Worm (Caenorhabditis elegans) whole organism, young adult: ENCODE results near the gene mig-22.
A peak's percentile ranks its signal among the peaks of the same experiment; 100 is the strongest.

Source experiments
- B0261.1 ChIP-seq: sonication (generic microtip); optimal IDR thresholded peaks from 2 replicates; lab custom pipeline; 2016; ENCODE audit warnings: mild to moderate bottlenecking, missing genetic modification characterization, moderate library complexity, missing compliant biosample characterization
- F23B12.7 ChIP-seq: sonication (generic microtip); optimal IDR thresholded peaks from 2 replicates; lab custom pipeline; 2017; ENCODE audit warnings: missing genetic modification characterization, mild to moderate bottlenecking, missing compliant biosample characterization, antibody characterized with exemption, moderate library complexity; ENCODE audit not compliant: insufficient read depth
- F33H1.4 ChIP-seq: fragments of 200-800 bp; sonication (Bioruptor generic); IDR thresholded peaks from 2 replicates; pipeline ENCODE4 v1.3.6; 2022; ENCODE audit warnings: missing genetic modification reagents, missing genetic modification characterization, missing compliant biosample characterization
- F37B4.10 ChIP-seq: fragments of 200-800 bp; sonication (Bioruptor generic); IDR thresholded peaks from 2 replicates; pipeline ENCODE4 v1.3.6; 2022; ENCODE audit warnings: missing genetic modification characterization, missing compliant biosample characterization
- F52B5.7 ChIP-seq: sonication (generic microtip); optimal IDR thresholded peaks from 2 replicates; lab custom pipeline; 2016; ENCODE audit warnings: mild to moderate bottlenecking, missing genetic modification characterization, missing compliant biosample characterization
- K11D2.4 ChIP-seq: fragments of 200-800 bp; sonication (Bioruptor generic); IDR thresholded peaks from 2 replicates; pipeline ENCODE4 v1.3.6; 2022; ENCODE audit warnings: missing genetic modification reagents, missing genetic modification characterization, missing compliant biosample characterization
- Y56A3A.18 ChIP-seq: fragments of 200-800 bp; sonication (Bioruptor generic); IDR thresholded peaks from 2 replicates; pipeline ENCODE4 v1.3.6; 2022; ENCODE audit warnings: missing genetic modification reagents, missing genetic modification characterization, missing compliant biosample characterization
- ZK185.1 ChIP-seq: sonication (generic microtip); optimal IDR thresholded peaks from 2 replicates; lab custom pipeline; 2016; ENCODE audit warnings: mild to moderate bottlenecking, missing genetic modification characterization, missing compliant biosample characterization; ENCODE audit not compliant: poor library complexity, severe bottlenecking
- ama-1 ChIP-seq, 3 experiments: fragments of 150-350 bp in 1 of 3; sonication (generic microtip) in 2 of 3; optimal IDR thresholded peaks; 2 replicates each; lab custom pipeline; 2014 to 2018; ENCODE audit warnings: missing biosample characterization in 2 of 3, missing genetic modification characterization in 2 of 3, missing genetic modification reagents in 2 of 3
- aptf-3 ChIP-seq: fragments of 200-800 bp; sonication (Bioruptor generic); IDR thresholded peaks from 2 replicates; pipeline ENCODE4 v1.3.6; 2022; ENCODE audit warnings: missing genetic modification characterization, missing compliant biosample characterization
- cebp-1 ChIP-seq, 2 experiments: fragments of 200-800 bp in 1 of 2; sonication (Bioruptor generic) in 1 of 2; sonication (generic microtip) in 1 of 2; IDR thresholded peaks in 1 of 2; optimal IDR thresholded peaks in 1 of 2; 2 replicates each; pipeline versions ENCODE4 v1.3.6 to Lab custom; 2017 to 2022; ENCODE audit warnings: missing compliant biosample characterization in 2 of 2, missing genetic modification characterization in 2 of 2, mild to moderate bottlenecking in 1 of 2, missing genetic modification reagents in 1 of 2, moderate library complexity in 1 of 2
- ceh-40 ChIP-seq: fragments of 200-800 bp; sonication (Bioruptor generic); IDR thresholded peaks from 2 replicates; pipeline ENCODE4 v1.3.6; 2022; ENCODE audit warnings: missing genetic modification characterization, missing compliant biosample characterization
- ceh-58 ChIP-seq: fragments of 200-800 bp; sonication (Bioruptor generic); IDR thresholded peaks from 2 replicates; pipeline ENCODE4 v1.3.6; 2022; ENCODE audit warnings: missing genetic modification characterization, missing compliant biosample characterization
- ceh-91 ChIP-seq: fragments of 200-800 bp; sonication (Bioruptor generic); IDR thresholded peaks from 2 replicates; pipeline ENCODE4 v1.3.6; 2022; ENCODE audit warnings: missing genetic modification reagents, missing genetic modification characterization, missing compliant biosample characterization
- chd-7 ChIP-seq: sonication (generic microtip); optimal IDR thresholded peaks from 2 replicates; lab custom pipeline; 2016; ENCODE audit warnings: mild to moderate bottlenecking, missing genetic modification characterization, moderate library complexity, missing compliant biosample characterization
- dox-1 ChIP-seq: fragments of 200-800 bp; sonication (Bioruptor generic); IDR thresholded peaks from 2 replicates; pipeline ENCODE4 v1.3.6; 2022; ENCODE audit warnings: missing genetic modification reagents, missing genetic modification characterization, missing compliant biosample characterization
- ets-4 ChIP-seq: fragments of 200-800 bp; sonication (Bioruptor generic); optimal IDR thresholded peaks from 2 replicates; lab custom pipeline; 2018; ENCODE audit warnings: mild to moderate bottlenecking, missing genetic modification characterization, missing compliant biosample characterization
- let-526 ChIP-seq: fragments of 200-800 bp; sonication (Bioruptor generic); IDR thresholded peaks from 2 replicates; pipeline ENCODE4 v1.3.6; 2022; ENCODE audit warnings: missing genetic modification reagents, missing genetic modification characterization, missing compliant biosample characterization
- lin-26 ChIP-seq: fragments of 200-800 bp; sonication (Bioruptor generic); IDR thresholded peaks from 2 replicates; pipeline ENCODE4 v1.3.6; 2022; ENCODE audit warnings: missing genetic modification reagents, missing genetic modification characterization, missing compliant biosample characterization
- lin-35 ChIP-seq, 3 experiments: fragments of 150-350 bp in 2 of 3; sonication (generic microtip) in 1 of 3; optimal IDR thresholded peaks; 2 replicates each; lab custom pipeline; 2014 to 2018; ENCODE audit warnings: missing biosample characterization in 3 of 3, missing genetic modification characterization in 3 of 3, missing genetic modification reagents in 3 of 3
- lir-1 ChIP-seq: fragments of 200-800 bp; sonication (Bioruptor generic); conservative IDR thresholded peaks from 2 replicates; pipeline ENCODE4 v1.3.6; 2022; ENCODE audit warnings: missing genetic modification reagents, missing genetic modification characterization, missing compliant biosample characterization
- lsl-1 ChIP-seq: fragments of 200-800 bp; sonication (Bioruptor generic); optimal IDR thresholded peaks from 2 replicates; lab custom pipeline; 2018; ENCODE audit warnings: mild to moderate bottlenecking, missing genetic modification characterization, moderate library complexity, missing compliant biosample characterization
- lsy-27 ChIP-seq: sonication (generic microtip); optimal IDR thresholded peaks from 2 replicates; lab custom pipeline; 2017; ENCODE audit warnings: missing genetic modification characterization, mild to moderate bottlenecking, missing compliant biosample characterization, antibody characterized with exemption, missing genotype, borderline replicate concordance; ENCODE audit not compliant: insufficient read depth
- madf-6 ChIP-seq: fragments of 200-800 bp; sonication (Bioruptor generic); IDR thresholded peaks from 2 replicates; pipeline ENCODE4 v1.3.6; 2022; ENCODE audit warnings: missing genetic modification reagents, missing genetic modification characterization, missing compliant biosample characterization
- mes-4 ChIP-seq: sonication (generic microtip); optimal IDR thresholded peaks from 2 replicates; lab custom pipeline; 2016; ENCODE audit warnings: missing genotype, missing genetic modification characterization, missing compliant biosample characterization
- nfyb-1 ChIP-seq: fragments of 200-800 bp; sonication (Bioruptor generic); IDR thresholded peaks from 2 replicates; pipeline ENCODE4 v1.3.6; 2022; ENCODE audit warnings: missing genetic modification reagents, missing genetic modification characterization, missing compliant biosample characterization
- pbrm-1 ChIP-seq: fragments of 200-800 bp; sonication (Bioruptor generic); IDR thresholded peaks from 2 replicates; pipeline ENCODE4 v1.3.6; 2022; ENCODE audit warnings: missing genetic modification reagents, missing genetic modification characterization, missing compliant biosample characterization
- pha-4 ChIP-seq: fragments of 150-350 bp; sonication (generic microtip); optimal IDR thresholded peaks from 2 replicates; lab custom pipeline; 2014; ENCODE audit warnings: missing biosample characterization, missing genetic modification reagents, missing genetic modification characterization
- rpc-1 ChIP-seq, 2 experiments: fragments of 150-350 bp in 1 of 2; sonication (generic microtip) in 1 of 2; optimal IDR thresholded peaks; 2 replicates each; lab custom pipeline; 2014 to 2018; ENCODE audit warnings: missing biosample characterization in 1 of 2, missing genetic modification characterization in 1 of 2, missing genetic modification reagents in 1 of 2, missing genotype in 1 of 2
- snpc-3.4 ChIP-seq: sonication (generic microtip); optimal IDR thresholded peaks from 2 replicates; lab custom pipeline; 2017; ENCODE audit warnings: missing genetic modification characterization, mild to moderate bottlenecking, missing compliant biosample characterization, antibody characterized with exemption, moderate library complexity, missing genotype, missing genetic modification reagents
- snpc-4 ChIP-seq, 5 experiments: fragments of 150-350 bp in 1 of 5; sonication (generic microtip) in 4 of 5; optimal IDR thresholded peaks; 2 replicates each; lab custom pipeline; 2014 to 2018; ENCODE audit warnings: missing genetic modification characterization in 5 of 5, missing biosample characterization in 3 of 5, antibody characterized with exemption in 2 of 5, mild to moderate bottlenecking in 2 of 5, missing compliant biosample characterization in 2 of 5, missing genotype in 2 of 5, moderate library complexity in 2 of 5, missing genetic modification reagents in 1 of 5
- somi-1 ChIP-seq: fragments of 200-800 bp; sonication (Bioruptor generic); optimal IDR thresholded peaks from 2 replicates; lab custom pipeline; 2018; ENCODE audit warnings: mild to moderate bottlenecking, missing genetic modification characterization, missing compliant biosample characterization
- tbp1 ChIP-seq: fragments of 200-800 bp; sonication (Bioruptor generic); optimal IDR thresholded peaks from 2 replicates; lab custom pipeline; 2018; ENCODE audit warnings: mild to moderate bottlenecking, missing genetic modification characterization, missing compliant biosample characterization
- tlf-1 ChIP-seq: fragments of 200-800 bp; sonication (Bioruptor generic); optimal IDR thresholded peaks from 2 replicates; lab custom pipeline; 2018; ENCODE audit warnings: mild to moderate bottlenecking, missing genetic modification characterization, missing compliant biosample characterization
- unc-62 ChIP-seq: fragments of 150-350 bp; optimal IDR thresholded peaks from 2 replicates; lab custom pipeline; 2014; ENCODE audit warnings: missing biosample characterization, missing genetic modification reagents, missing genetic modification characterization
- xnd-1 ChIP-seq: sonication (generic microtip); optimal IDR thresholded peaks from 2 replicates; lab custom pipeline; 2016; ENCODE audit warnings: missing genotype, missing genetic modification reagents, missing genetic modification characterization, missing compliant biosample characterization
- ztf-18 ChIP-seq: sonication (generic microtip); optimal IDR thresholded peaks from 2 replicates; lab custom pipeline; 2016; ENCODE audit warnings: missing genotype, mild to moderate bottlenecking, missing genetic modification characterization, missing compliant biosample characterization
- ztf-22 ChIP-seq: fragments of 200-800 bp; sonication (Bioruptor generic); optimal IDR thresholded peaks from 2 replicates; lab custom pipeline; 2018; ENCODE audit warnings: mild to moderate bottlenecking, missing genetic modification characterization, moderate library complexity, missing compliant biosample characterization
- ztf-6 ChIP-seq: fragments of 200-800 bp; sonication (Bioruptor generic); IDR thresholded peaks from 2 replicates; pipeline ENCODE4 v1.3.6; 2022; ENCODE audit warnings: missing genetic modification reagents, missing genetic modification characterization, missing compliant biosample characterization

mig-22 gene

DNA sequence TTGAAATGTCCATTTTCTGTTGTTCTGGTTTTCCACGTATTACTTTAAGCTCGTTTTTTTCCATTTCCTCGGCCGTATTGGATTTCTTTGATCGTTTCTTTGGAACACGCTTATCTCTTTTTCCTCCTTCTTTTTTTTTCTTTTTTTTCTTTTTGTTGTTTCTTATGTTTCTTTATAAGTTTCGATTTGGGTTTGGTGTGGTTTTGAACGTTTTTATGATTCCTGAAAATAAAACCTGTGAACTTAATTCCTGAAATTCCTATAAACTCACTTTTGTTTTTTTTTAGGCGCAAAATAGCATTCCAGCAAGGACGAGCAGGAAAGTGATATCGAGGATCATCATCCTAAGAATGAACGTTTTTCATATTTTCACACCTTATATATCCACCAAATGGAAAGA, 4.0 kb upstream of the mig-22 start, which contains the start of gene K02D10.2:
K02D10.2 (minus strand) TSS at position 101 of the 400 bp plus-strand sequence.
- TF ChIP-seq rpc-1 (optimal IDR thresholded peaks at IDR 0.05; lab: Kevin White, UChicago) (no peak), rpc-1 (tag; optimal IDR thresholded peaks at IDR 0.05; lab: Kevin White, UChicago) (no peak), somi-1 (GFP tag; lab: Kevin White, UChicago) (no peak), ceh-91 (GFP tag; lab: Robert Waterston, UW) (no peak), lsy-27 (tag; lab: Kevin White, UChicago) (no peak), ZK185.1 (no peak), snpc-3.4 (tag; lab: Kevin White, UChicago) (no peak), nfyb-1 (no peak), tbp1 (GFP tag; lab: Kevin White, UChicago) (no peak), unc-62 (GFP tag; lab: Kevin White, UChicago) (no peak), snpc-4 (GFP tag; optimal IDR thresholded peaks at IDR 0.05; lab: Kevin White, UChicago) (no peak), snpc-4 (tag; optimal IDR thresholded peaks at IDR 0.05; lab: Kevin White, UChicago) (no peak), lsl-1 (GFP tag; lab: Kevin White, UChicago) (no peak), F52B5.7 (tag; lab: Kevin White, UChicago) (no peak)

DNA sequence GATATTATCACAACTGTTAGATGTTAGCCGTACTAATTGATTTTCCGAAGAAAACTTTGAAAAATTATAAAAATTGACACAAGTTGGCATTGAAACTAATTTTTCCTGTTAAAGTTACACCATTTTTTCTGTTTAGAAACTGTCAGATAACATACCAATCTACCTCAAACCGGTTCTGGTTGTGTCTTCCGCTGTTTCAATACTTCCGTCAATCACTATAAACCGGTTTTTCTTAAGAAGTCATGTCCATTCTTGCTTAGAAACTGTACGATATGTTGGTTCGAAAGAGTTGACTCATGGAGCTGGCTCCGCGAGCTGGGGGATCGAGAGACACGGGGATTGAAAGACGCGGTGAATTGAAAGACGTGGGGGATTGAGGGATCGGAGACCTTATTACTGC, 3.1 kb upstream of the mig-22 start:
- TF ChIP-seq Y56A3A.18 (no peak), lin-26 (GFP tag; lab: Robert Waterston, UW) (peak; percentile 59; the same call in 1 of the 2 replicates), dox-1 (GFP tag; lab: Robert Waterston, UW) (no peak), chd-7 (no peak), let-526 (GFP tag; lab: Robert Waterston, UW) (no peak)
- TF ChIP-seq, all 124 proteins: peak for 1

DNA sequence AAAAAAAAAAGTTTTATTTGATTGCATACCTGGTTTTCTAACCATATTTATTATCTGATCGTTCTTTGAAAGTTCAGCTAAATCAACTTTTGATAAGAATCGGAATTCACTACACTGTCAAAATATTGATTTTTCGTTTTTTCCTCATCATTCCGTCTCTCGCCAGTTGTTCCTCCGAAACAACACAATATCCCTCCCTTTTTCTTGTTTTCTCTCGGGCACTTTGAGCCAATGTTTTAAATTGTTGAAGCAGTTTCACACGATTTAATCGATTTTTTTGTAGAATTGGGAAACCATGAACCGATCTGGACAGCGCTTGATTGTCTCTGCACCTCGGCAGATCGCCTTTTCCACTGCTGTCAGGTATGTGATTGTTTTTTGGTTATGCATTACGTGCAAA, 2.1 kb upstream of the mig-22 start, which contains the start of gene K02D10.1:
K02D10.1 (plus strand) TSS at position 284 of the 400 bp plus-strand sequence.
- TF ChIP-seq ama-1 (optimal IDR thresholded peaks at IDR 0.05; lab: Kevin White, UChicago) (peak; percentile 56), ama-1 (GFP tag; optimal IDR thresholded peaks at IDR 0.05; lab: Kevin White, UChicago) (no peak), snpc-4 (GFP tag; optimal IDR thresholded peaks at IDR 0.05; lab: Kevin White, UChicago) (no peak), snpc-4 (tag; optimal IDR thresholded peaks at IDR 0.05; lab: Kevin White, UChicago) (no peak)

ce11 chrIII:8767889-8768361, 783 bp upstream of the mig-22 start, which contains the start of gene mtss-1:
TSS of gene mtss-1 (plus strand) at chrIII:8768311.
- no peak for TF ChIP-seq mes-4 (tag; lab: Kevin White, UChicago)
- TF ChIP-seq F33H1.4 (GFP tag; lab: Robert Waterston, UW): peak; percentile 56
- no peak for TF ChIP-seq lir-1 (GFP tag; lab: Robert Waterston, UW)
- TF ChIP-seq Y56A3A.18: no peak
- TF ChIP-seq ets-4 (GFP tag; lab: Kevin White, UChicago): no peak
- TF ChIP-seq ceh-40 (GFP tag; lab: Robert Waterston, UW): no peak
- peak; percentile 30 for TF ChIP-seq tbp1 (GFP tag; lab: Kevin White, UChicago)
- no peak for TF ChIP-seq K11D2.4 (GFP tag; lab: Robert Waterston, UW)
- TF ChIP-seq ztf-18 (tag; lab: Kevin White, UChicago): peak; percentile 61
- no peak for TF ChIP-seq tlf-1 (GFP tag; lab: Kevin White, UChicago)
- TF ChIP-seq ztf-6: no peak
- no peak for TF ChIP-seq ztf-22 (GFP tag; lab: Kevin White, UChicago)
- TF ChIP-seq lsy-27 (tag; lab: Kevin White, UChicago): no peak
- TF ChIP-seq xnd-1 (tag; lab: Kevin White, UChicago): peak; percentile 31
- TF ChIP-seq cebp-1 (GFP tag; IDR thresholded peaks at IDR 0.05; lab: Robert Waterston, UW): no peak
- peak; percentile 62 for TF ChIP-seq cebp-1 (tag; optimal IDR thresholded peaks at IDR 0.05; lab: Kevin White, UChicago)
- TF ChIP-seq F37B4.10: no peak
- peak in 1 of 3 experiments; percentile 15 for TF ChIP-seq lin-35 (GFP tag; optimal IDR thresholded peaks at IDR 0.05; lab: Kevin White, UChicago)
- peak; percentile 16 for TF ChIP-seq ZK185.1
- no peak for TF ChIP-seq pha-4 (tag; lab: Kevin White, UChicago)
- no peak for TF ChIP-seq ceh-58 (GFP tag; lab: Robert Waterston, UW)
- no peak for TF ChIP-seq B0261.1
- TF ChIP-seq madf-6 (GFP tag; lab: Robert Waterston, UW): peak; percentile 60; the same call in 1 of the 2 replicates
- TF ChIP-seq aptf-3: no peak
- peak; percentile 36 for TF ChIP-seq F23B12.7
- TF ChIP-seq lsl-1 (GFP tag; lab: Kevin White, UChicago): peak; percentile 55
- peak; percentile 29; the same call in 1 of the 2 replicates for TF ChIP-seq pbrm-1
- TF ChIP-seq snpc-4 (GFP tag; optimal IDR thresholded peaks at IDR 0.05; lab: Kevin White, UChicago): peak; percentile 3
- peak in 2 of 4 experiments; percentile 33 to 53 for TF ChIP-seq snpc-4 (tag; optimal IDR thresholded peaks at IDR 0.05; lab: Kevin White, UChicago)
